Worm (Caenorhabditis elegans) whole organism, L1 larva: Measurements from ENCODE around the gene D1069.3.
A peak's percentile ranks its signal among the peaks of the same experiment; 100 is the strongest.

Source experiments
- C16A3.4 ChIP-seq: fragments of 150-350 bp; optimal IDR thresholded peaks from 2 replicates; lab custom pipeline; 2014; ENCODE audit warnings: missing biosample characterization, missing genetic modification characterization
- C34B4.2 ChIP-seq: sonication (generic microtip); optimal IDR thresholded peaks from 2 replicates; lab custom pipeline; 2017; ENCODE audit warnings: mild to moderate bottlenecking, missing genetic modification characterization, missing compliant biosample characterization
- F16B12.6 ChIP-seq: fragments of 150-350 bp; optimal IDR thresholded peaks from 2 replicates; lab custom pipeline; 2014; ENCODE audit warnings: missing biosample characterization, missing genetic modification characterization
- alr-1 ChIP-seq: fragments of 200-800 bp; sonication (Bioruptor generic); optimal IDR thresholded peaks from 2 replicates; lab custom pipeline; 2018; ENCODE audit warnings: borderline replicate concordance, mild to moderate bottlenecking, missing genetic modification characterization, missing compliant biosample characterization
- ama-1 ChIP-seq: fragments of 150-350 bp; optimal IDR thresholded peaks from 2 replicates; lab custom pipeline; 2014
- blmp-1 ChIP-seq: fragments of 150-350 bp; optimal IDR thresholded peaks from 2 replicates; lab custom pipeline; 2014; ENCODE audit warnings: missing biosample characterization, missing genetic modification characterization
- ceh-82 ChIP-seq, 3 experiments: fragments of 150-350 bp in 1 of 3; sonication (generic microtip) in 2 of 3; optimal IDR thresholded peaks; 2 replicates each; lab custom pipeline; 2014 to 2017; ENCODE audit warnings: missing biosample characterization in 3 of 3, missing genetic modification characterization in 3 of 3
- ceh-90 ChIP-seq: sonication (generic microtip); optimal IDR thresholded peaks from 2 replicates; lab custom pipeline; 2016; ENCODE audit warnings: missing genetic modification characterization, missing compliant biosample characterization
- ces-1 ChIP-seq: fragments of 150-350 bp; optimal IDR thresholded peaks from 2 replicates; lab custom pipeline; 2014; ENCODE audit warnings: missing biosample characterization, missing genetic modification reagents, missing genetic modification characterization
- dpl-1 ChIP-seq, 3 experiments: fragments of 150-350 bp in 2 of 3; sonication (generic microtip) in 1 of 3; optimal IDR thresholded peaks; 2 replicates each; lab custom pipeline; 2014 to 2017; ENCODE audit warnings: missing biosample characterization in 3 of 3, missing genetic modification characterization in 3 of 3, missing genetic modification reagents in 3 of 3
- egl-13 ChIP-seq: sonication (generic microtip); optimal IDR thresholded peaks from 2 replicates; lab custom pipeline; 2016; ENCODE audit warnings: missing genotype, missing genetic modification reagents, missing genetic modification characterization, missing compliant biosample characterization
- egl-27 ChIP-seq, 2 experiments: fragments of 150-350 bp in 1 of 2; sonication (generic microtip); optimal IDR thresholded peaks; 3 replicates each; lab custom pipeline; 2017 to 2018; ENCODE audit warnings: missing biosample characterization in 2 of 2, missing genetic modification characterization in 2 of 2, missing genetic modification reagents in 2 of 2
- elt-3 ChIP-seq, 6 experiments: fragments of 150-350 bp in 1 of 6; sonication (generic microtip); optimal IDR thresholded peaks; 2 replicates each; lab custom pipeline; 2017 to 2018; ENCODE audit warnings: missing biosample characterization in 6 of 6, missing genetic modification characterization in 6 of 6, inconsistent platforms in 1 of 6
- ets-5 ChIP-seq: fragments of 200-800 bp; sonication (Bioruptor generic); IDR thresholded peaks from 2 replicates; pipeline ENCODE4 v1.3.6; 2022; ENCODE audit warnings: missing genetic modification characterization, missing compliant biosample characterization
- fkh-4 ChIP-seq: sonication (generic microtip); optimal IDR thresholded peaks from 2 replicates; lab custom pipeline; 2016; ENCODE audit warnings: missing compliant biosample characterization, missing genetic modification characterization, borderline replicate concordance
- fos-1 ChIP-seq: fragments of 150-350 bp; optimal IDR thresholded peaks from 2 replicates; lab custom pipeline; 2014; ENCODE audit warnings: missing biosample characterization, missing genetic modification characterization
- irx-1 ChIP-seq: sonication (generic microtip); optimal IDR thresholded peaks from 2 replicates; lab custom pipeline; 2016; ENCODE audit warnings: missing genetic modification characterization, missing compliant biosample characterization
- jun-1 ChIP-seq: fragments of 150-350 bp; optimal IDR thresholded peaks from 2 replicates; lab custom pipeline; 2014; ENCODE audit warnings: missing biosample characterization, missing genetic modification reagents, missing genetic modification characterization
- lin-14 ChIP-seq: fragments of 200-800 bp; sonication (Bioruptor generic); optimal IDR thresholded peaks from 2 replicates; lab custom pipeline; 2018; ENCODE audit warnings: mild to moderate bottlenecking, missing genetic modification characterization, moderate library complexity, missing compliant biosample characterization
- lin-35 ChIP-seq, 2 experiments: fragments of 150-350 bp; optimal IDR thresholded peaks; 2 replicates each; lab custom pipeline; 2014; ENCODE audit warnings: missing biosample characterization in 2 of 2, missing genetic modification characterization in 2 of 2, missing genetic modification reagents in 2 of 2
- lin-39 ChIP-seq: fragments of 150-350 bp; optimal IDR thresholded peaks from 2 replicates; lab custom pipeline; 2014; ENCODE audit warnings: missing biosample characterization, missing genetic modification reagents, missing genetic modification characterization
- lir-3 ChIP-seq: sonication (generic microtip); optimal IDR thresholded peaks from 2 replicates; lab custom pipeline; 2016; ENCODE audit warnings: mild to moderate bottlenecking, missing genetic modification characterization, moderate library complexity, missing compliant biosample characterization; ENCODE audit not compliant: poor library complexity
- mab-9 ChIP-seq: fragments of 200-800 bp; sonication (Bioruptor generic); IDR thresholded peaks from 2 replicates; pipeline ENCODE4 v1.3.6; 2022; ENCODE audit warnings: missing genetic modification reagents, missing genetic modification characterization, missing compliant biosample characterization
- mep-1 ChIP-seq: fragments of 150-350 bp; optimal IDR thresholded peaks from 2 replicates; lab custom pipeline; 2014; ENCODE audit warnings: missing biosample characterization, missing genetic modification characterization
- nhr-12 ChIP-seq: sonication (generic microtip); optimal IDR thresholded peaks from 2 replicates; lab custom pipeline; 2017; ENCODE audit warnings: missing biosample characterization, missing genetic modification characterization
- nhr-20 ChIP-seq: sonication (generic microtip); optimal IDR thresholded peaks from 2 replicates; lab custom pipeline; 2016; ENCODE audit warnings: mild to moderate bottlenecking, missing genetic modification characterization, missing compliant biosample characterization
- nhr-71 ChIP-seq: sonication (generic microtip); optimal IDR thresholded peaks from 2 replicates; lab custom pipeline; 2016; ENCODE audit warnings: mild to moderate bottlenecking, missing genetic modification characterization, moderate library complexity, missing compliant biosample characterization
- nhr-76 ChIP-seq: sonication (generic microtip); optimal IDR thresholded peaks from 2 replicates; lab custom pipeline; 2017; ENCODE audit warnings: missing biosample characterization, missing genetic modification characterization
- nhr-77 ChIP-seq: fragments of 150-350 bp; optimal IDR thresholded peaks from 2 replicates; lab custom pipeline; 2014; ENCODE audit warnings: missing biosample characterization, missing genetic modification characterization
- nhr-84 ChIP-seq: sonication (generic microtip); optimal IDR thresholded peaks from 2 replicates; lab custom pipeline; 2017; ENCODE audit warnings: missing biosample characterization, missing genetic modification characterization
- nhr-85 ChIP-seq: sonication (generic microtip); peaks from one replicate; lab custom pipeline; 2016; ENCODE audit warnings: missing genetic modification characterization, inconsistent platforms, missing compliant biosample characterization
- pag-3 ChIP-seq: sonication (generic microtip); optimal IDR thresholded peaks from 2 replicates; lab custom pipeline; 2017; ENCODE audit warnings: missing genetic modification characterization, mild to moderate bottlenecking, missing compliant biosample characterization, antibody characterized with exemption, borderline replicate concordance; ENCODE audit not compliant: insufficient read depth
- pax-3 ChIP-seq: fragments of 200-800 bp; sonication (Bioruptor generic); optimal IDR thresholded peaks from 2 replicates; lab custom pipeline; 2018; ENCODE audit warnings: mild to moderate bottlenecking, missing genetic modification characterization, moderate library complexity, missing compliant biosample characterization
- pqm-1 ChIP-seq: sonication (generic microtip); optimal IDR thresholded peaks from 3 replicates; lab custom pipeline; 2017; ENCODE audit warnings: missing biosample characterization, missing genetic modification characterization
- rnt-1 ChIP-seq: sonication (generic microtip); optimal IDR thresholded peaks from 2 replicates; lab custom pipeline; 2016; ENCODE audit warnings: mild to moderate bottlenecking, missing genetic modification characterization, moderate library complexity, missing compliant biosample characterization
- skn-1 ChIP-seq: fragments of 150-350 bp; optimal IDR thresholded peaks from 2 replicates; lab custom pipeline; 2014; ENCODE audit warnings: missing biosample characterization, missing genetic modification characterization
- sup-37 ChIP-seq: fragments of 200-800 bp; sonication (Bioruptor generic); optimal IDR thresholded peaks from 2 replicates; lab custom pipeline; 2018; ENCODE audit warnings: mild to moderate bottlenecking, missing genetic modification characterization, missing compliant biosample characterization
- tbx-2 ChIP-seq: sonication (generic microtip); optimal IDR thresholded peaks from 2 replicates; lab custom pipeline; 2016; ENCODE audit warnings: missing genetic modification characterization, missing compliant biosample characterization
- unc-86 ChIP-seq: sonication (generic microtip); optimal IDR thresholded peaks from 2 replicates; lab custom pipeline; 2016; ENCODE audit warnings: missing genetic modification characterization, missing compliant biosample characterization
- vab-15 ChIP-seq: sonication (generic microtip); optimal IDR thresholded peaks from 2 replicates; lab custom pipeline; 2017; ENCODE audit warnings: missing genotype, mild to moderate bottlenecking, missing genetic modification characterization, missing compliant biosample characterization
- xbp-1 ChIP-seq: sonication (generic microtip); optimal IDR thresholded peaks from 2 replicates; lab custom pipeline; 2016; ENCODE audit warnings: missing genetic modification characterization, missing compliant biosample characterization
- zag-1 ChIP-seq: fragments of 150-350 bp; optimal IDR thresholded peaks from 2 replicates; lab custom pipeline; 2014; ENCODE audit warnings: missing biosample characterization, missing genetic modification characterization
- ztf-11 ChIP-seq, 2 experiments: sonication (generic microtip); optimal IDR thresholded peaks; 2 replicates each; lab custom pipeline; 2016 to 2017; ENCODE audit warnings: missing genetic modification characterization in 2 of 2, missing biosample characterization in 1 of 2, missing compliant biosample characterization in 1 of 2

Gene D1069.3

ce11 chrII:300977-301772 lies 46.5 kb downstream of the D1069.3 start, which contains the start of gene K01A2.5:
Gene K01A2.5, plus strand, starts transcription at chrII:301273.
- TF ChIP-seq zag-1 (no peak), F16B12.6 (tag; lab: Kevin White, UChicago) (no peak), egl-27 (tag; optimal IDR thresholded peaks at IDR 0.05; lab: Kevin White, UChicago) (no peak), fos-1 (no peak), mep-1 (tag; lab: Kevin White, UChicago) (peak; percentile 48), ceh-82 (tag; optimal IDR thresholded peaks at IDR 0.05; lab: Kevin White, UChicago) (peak in 1 of 3 experiments; percentile 1), alr-1 (tag; lab: Kevin White, UChicago) (no peak), nhr-85 (tag; lab: Kevin White, UChicago) (peak; percentile 91), C16A3.4 (tag; lab: Kevin White, UChicago) (peak; percentile 2), nhr-71 (no peak), lir-3 (tag; lab: Kevin White, UChicago) (peak; percentile 6), dpl-1 (GFP tag; optimal IDR thresholded peaks at IDR 0.05; lab: Kevin White, UChicago) (peak in 1 of 3 experiments; percentile 2), sup-37 (no peak), pax-3 (no peak), nhr-76 (no peak), blmp-1 (tag; lab: Kevin White, UChicago) (peak; percentile 99), nhr-20 (tag; lab: Kevin White, UChicago) (peak; percentile 36), rnt-1 (tag; lab: Kevin White, UChicago) (peak; percentile 7), lin-35 (GFP tag; optimal IDR thresholded peaks at IDR 0.05; lab: Kevin White, UChicago) (peak in 1 of 2 experiments; percentile 8), elt-3 (tag; optimal IDR thresholded peaks at IDR 0.05; lab: Kevin White, UChicago) (peak in 2 of 6 experiments; percentile 11 to 35), lin-14 (peak; percentile 79)

DNA sequence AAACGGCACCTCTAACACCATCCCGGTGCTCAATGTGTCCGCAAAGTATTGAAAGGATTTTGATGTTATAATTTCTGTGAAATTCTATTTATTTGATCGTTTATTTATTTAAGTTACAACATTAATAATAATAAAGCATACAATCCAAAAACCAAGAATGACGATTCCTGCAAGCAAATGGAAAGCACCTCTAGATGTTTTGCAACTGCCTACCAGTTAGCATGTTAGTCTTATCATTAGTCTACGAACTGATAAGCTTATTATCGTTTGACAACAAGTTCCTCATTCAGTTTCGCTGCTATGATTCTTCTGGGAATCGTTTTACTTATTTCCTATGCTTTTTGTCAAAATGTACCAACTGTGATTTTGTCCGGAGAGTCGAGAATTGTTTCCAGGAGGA lies 48.0 kb downstream of the D1069.3 start, which contains the start of gene K01A2.6:
Gene K01A2.6, plus strand, starts transcription at position 301 of the 400 bp plus-strand sequence.
- TF ChIP-seq fkh-4 (no peak), vab-15 (tag; lab: Kevin White, UChicago) (no peak), jun-1 (tag; lab: Kevin White, UChicago) (no peak), alr-1 (tag; lab: Kevin White, UChicago) (no peak), unc-86 (no peak), skn-1 (no peak), egl-13 (no peak), pag-3 (tag; lab: Kevin White, UChicago) (no peak), xbp-1 (tag; lab: Kevin White, UChicago) (no peak), nhr-85 (tag; lab: Kevin White, UChicago) (no peak), tbx-2 (tag; lab: Kevin White, UChicago) (no peak)

ce11 chrII:296911-297440 lies 50.7 kb downstream of the D1069.3 start, which contains the start of the genes clec-117 and B0432.1:
Gene clec-117, minus strand, starts transcription at chrII:297011.
Gene B0432.1, plus strand, starts transcription at chrII:297390.
- TF ChIP-seq mab-9 (GFP tag; lab: Robert Waterston, UW) (no peak), nhr-77 (tag; lab: Kevin White, UChicago) (no peak), C16A3.4 (tag; lab: Kevin White, UChicago) (no peak), skn-1 (no peak), ces-1 (no peak), irx-1 (tag; lab: Kevin White, UChicago) (no peak), ets-5 (GFP tag; lab: Robert Waterston, UW) (no peak), ceh-82 (tag; optimal IDR thresholded peaks at IDR 0.05; lab: Kevin White, UChicago) (no peak), nhr-84 (tag; lab: Kevin White, UChicago) (no peak), ceh-90 (tag; lab: Kevin White, UChicago) (no peak), tbx-2 (tag; lab: Kevin White, UChicago) (no peak), lin-39 (tag; lab: Kevin White, UChicago) (no peak), ama-1 (lab: Kevin White, UChicago) (no peak), C34B4.2 (tag; lab: Kevin White, UChicago) (no peak), lin-14 (no peak), ztf-11 (tag; optimal IDR thresholded peaks at IDR 0.05; lab: Kevin White, UChicago) (no peak), egl-13 (no peak), pqm-1 (tag; lab: Kevin White, UChicago) (no peak), xbp-1 (tag; lab: Kevin White, UChicago) (no peak), nhr-12 (tag; lab: Kevin White, UChicago) (no peak)
